Worm (Caenorhabditis elegans) whole organism, early embryonic: ENCODE data around the gene sra-13.

Experiments
- B0310.2 ChIP-seq: sonication (generic microtip); optimal IDR thresholded peaks from 2 replicates; lab custom pipeline; 2016; ENCODE audit warnings: mild to moderate bottlenecking, missing genetic modification characterization, missing compliant biosample characterization
- ama-1 ChIP-seq: fragments of 150-350 bp; optimal IDR thresholded peaks from 2 replicates; lab custom pipeline; 2014
- hmbx-1 ChIP-seq: sonication (generic microtip); optimal IDR thresholded peaks from 2 replicates; lab custom pipeline; 2016; ENCODE audit warnings: mild to moderate bottlenecking, missing genetic modification characterization, missing compliant biosample characterization
- tbx-37 ChIP-seq: fragments of 200-800 bp; sonication (Bioruptor generic); conservative IDR thresholded peaks from 2 replicates; pipeline ENCODE4 v1.3.6; 2022; ENCODE audit warnings: missing genetic modification reagents, missing genetic modification characterization, missing compliant biosample characterization

- no peak for TF ChIP-seq tbx-37 (GFP tag; lab: Robert Waterston, UW)
- TF ChIP-seq ama-1 (lab: Kevin White, UChicago), result no peak
- TF ChIP-seq B0310.2 (tag; lab: Kevin White, UChicago), result no peak
- no peak for TF ChIP-seq hmbx-1 (tag; lab: Kevin White, UChicago)
These were observed 21.9 kb upstream of the sra-13 start for ce11 chrII:8385561-8385960.
